1 fruit fly cellular context compared by ENCODE assay signal in genomic region chr2L:12172536-12173234, dm6.
A peak's percentile ranks its signal among the peaks of the same experiment; 100 is the strongest.
TF ChIP-seq lines count a peak whose summit lies in the region.

Gene CG6583, minus strand, starts transcription at chr2L:12172586.
Gene crok, plus strand, starts transcription at chr2L:12172981.

TF ChIP-seq in whole organism, embryonic, 481 proteins besides CTCF, POLR2A, EP300 and RAD21 (continued from another document):
- TF ChIP-seq Dp (GFP tag; optimal IDR thresholded peaks at IDR 0.05; lab: Kevin White, UChicago) (peak; percentile 44), CG13894 (tag; optimal IDR thresholded peaks at IDR 0.05; lab: Kevin White, UChicago) (no peak), bcd (GFP tag; optimal IDR thresholded peaks at IDR 0.05; lab: Kevin White, UChicago) (peak; percentile 12), CG17612 (GFP tag; IDR thresholded peaks at IDR 0.05; lab: Robert Waterston, UW) (no peak), CG14965 (GFP tag; optimal IDR thresholded peaks at IDR 0.05; lab: Kevin White, UChicago; ENCODE audit: borderline replicate concordance) (no peak), D19B (GFP tag; optimal IDR thresholded peaks at IDR 0.05; lab: Kevin White, UChicago) (no peak), CG32532 (GFP tag; IDR thresholded peaks at IDR 0.05; lab: Robert Waterston, UW) (no peak), CG33213 (GFP tag; optimal IDR thresholded peaks at IDR 0.05; lab: Kevin White, UChicago) (peak; percentile 36), CG7745 (tag; optimal IDR thresholded peaks at IDR 0.05; lab: Kevin White, UChicago) (no peak), Ets65A (GFP tag; lab: Kevin White, UChicago) (peak; percentile 57), Adf1 (GFP tag; IDR thresholded peaks at IDR 0.05; lab: Robert Waterston, UW) (no peak), CG7987 (GFP tag; optimal IDR thresholded peaks at IDR 0.05; lab: Kevin White, UChicago) (no peak), nmo (GFP tag; optimal IDR thresholded peaks at IDR 0.05; lab: Kevin White, UChicago) (peak; percentile 61), CG13287 (GFP tag; IDR thresholded peaks at IDR 0.05; lab: Robert Waterston, UW; ENCODE audit: partially characterized antibody) (no peak), Dip3 (GFP tag; optimal IDR thresholded peaks at IDR 0.05; lab: Kevin White, UChicago) (no peak), tio (GFP tag; optimal IDR thresholded peaks at IDR 0.05; lab: Kevin White, UChicago) (no peak), cato (GFP tag; optimal IDR thresholded peaks at IDR 0.05; lab: Kevin White, UChicago; ENCODE audit: borderline replicate concordance) (no peak), sug (tag; optimal IDR thresholded peaks at IDR 0.05; lab: Kevin White, UChicago) (no peak), Pdp1 (GFP tag; optimal IDR thresholded peaks at IDR 0.05; lab: Kevin White, UChicago) (no peak), CG12391 (tag; optimal IDR thresholded peaks at IDR 0.05; lab: Kevin White, UChicago) (no peak), Aef1 (GFP tag; IDR thresholded peaks at IDR 0.05; lab: Robert Waterston, UW) (no peak), tin (GFP tag; optimal IDR thresholded peaks at IDR 0.05; lab: Kevin White, UChicago) (no peak), MESR4 (GFP tag; optimal IDR thresholded peaks at IDR 0.05; lab: Kevin White, UChicago) (peak; percentile 81), knrl (GFP tag; IDR thresholded peaks at IDR 0.05; lab: Robert Waterston, UW; ENCODE audit: partially characterized antibody) (no peak), CG10366 (GFP tag; IDR thresholded peaks at IDR 0.05; lab: Robert Waterston, UW) (no peak), hb (GFP tag; IDR thresholded peaks at IDR 0.05; lab: Robert Waterston, UW; ENCODE audit: partially characterized antibody) (no peak), amos (GFP tag; IDR thresholded peaks at IDR 0.05; lab: Robert Waterston, UW; ENCODE audit: partially characterized antibody) (no peak), Doc2 (GFP tag; IDR thresholded peaks at IDR 0.05; lab: Robert Waterston, UW) (no peak), sima (GFP tag; optimal IDR thresholded peaks at IDR 0.05; lab: Kevin White, UChicago) (no peak), CG17568 (GFP tag; optimal IDR thresholded peaks at IDR 0.05; lab: Kevin White, UChicago) (no peak), crc (GFP tag; optimal IDR thresholded peaks at IDR 0.05; lab: Kevin White, UChicago) (no peak), Ssrp (tag; optimal IDR thresholded peaks at IDR 0.05; lab: Kevin White, UChicago) (no peak), CG9215 (GFP tag; IDR thresholded peaks at IDR 0.05; lab: Robert Waterston, UW) (no peak), CG6272 (GFP tag; IDR thresholded peaks at IDR 0.05; lab: Robert Waterston, UW) (no peak), CG12659 (GFP tag; optimal IDR thresholded peaks at IDR 0.05; lab: Kevin White, UChicago) (peak; percentile 34), luna (GFP tag; optimal IDR thresholded peaks at IDR 0.05; lab: Kevin White, UChicago) (no peak), gce (GFP tag; IDR thresholded peaks at IDR 0.05; lab: Robert Waterston, UW) (no peak), da (GFP tag; optimal IDR thresholded peaks at IDR 0.05; lab: Kevin White, UChicago) (no peak), fu2 (GFP tag; optimal IDR thresholded peaks at IDR 0.05; lab: Kevin White, UChicago) (no peak), pb (GFP tag; optimal IDR thresholded peaks at IDR 0.05; lab: Kevin White, UChicago) (no peak), CG6765 (GFP tag; optimal IDR thresholded peaks at IDR 0.05; lab: Kevin White, UChicago) (no peak), Lim3 (GFP tag; IDR thresholded peaks at IDR 0.05; lab: Robert Waterston, UW) (no peak), CG8388 (GFP tag; optimal IDR thresholded peaks at IDR 0.05; lab: Kevin White, UChicago) (no peak), CG4404 (GFP tag; IDR thresholded peaks at IDR 0.05; lab: Robert Waterston, UW) (no peak), zen (tag; optimal IDR thresholded peaks at IDR 0.05; lab: Kevin White, UChicago) (no peak), Hey (tag; optimal IDR thresholded peaks at IDR 0.05; lab: Kevin White, UChicago) (no peak), zf30C (GFP tag; optimal IDR thresholded peaks at IDR 0.05; lab: Kevin White, UChicago) (no peak), wdn (GFP tag; IDR thresholded peaks at IDR 0.05; lab: Robert Waterston, UW) (no peak), CG7556 (GFP tag; optimal IDR thresholded peaks at IDR 0.05; lab: Kevin White, UChicago) (no peak), CG13624 (GFP tag; optimal IDR thresholded peaks at IDR 0.05; lab: Kevin White, UChicago) (no peak), Doc3 (GFP tag; IDR thresholded peaks at IDR 0.05; lab: Robert Waterston, UW; ENCODE audit: partially characterized antibody) (no peak), CG17385 (GFP tag; optimal IDR thresholded peaks at IDR 0.05; lab: Kevin White, UChicago) (no peak), grau (tag; optimal IDR thresholded peaks at IDR 0.05; lab: Kevin White, UChicago) (no peak), Max (GFP tag; optimal IDR thresholded peaks at IDR 0.05; lab: Kevin White, UChicago) (no peak), HmgD (GFP tag; optimal IDR thresholded peaks at IDR 0.05; lab: Kevin White, UChicago) (no peak), CG10267 (tag; optimal IDR thresholded peaks at IDR 0.05; lab: Kevin White, UChicago) (peak; percentile 45), exex (tag; optimal IDR thresholded peaks at IDR 0.05; lab: Kevin White, UChicago) (no peak), CG30403 (GFP tag; optimal IDR thresholded peaks at IDR 0.05; lab: Kevin White, UChicago) (no peak), CG11560 (tag; IDR thresholded peaks at IDR 0.05; lab: Robert Waterston, UW) (no peak), CG32772 (GFP tag; IDR thresholded peaks at IDR 0.05; lab: Robert Waterston, UW) (no peak), al (GFP tag; IDR thresholded peaks at IDR 0.05; lab: Robert Waterston, UW) (no peak), CG16813 (GFP tag; IDR thresholded peaks at IDR 0.05; lab: Robert Waterston, UW; ENCODE audit: partially characterized antibody) (0 out of 3 replicates have a peak, but pooled peaks have one; percentile 13), zfh2 (GFP tag; optimal IDR thresholded peaks at IDR 0.05; lab: Kevin White, UChicago) (no peak), E2f2 (GFP tag; IDR thresholded peaks at IDR 0.05; lab: Robert Waterston, UW) (peak; percentile 52), B-H2 (GFP tag; optimal IDR thresholded peaks at IDR 0.05; lab: Kevin White, UChicago) (no peak), CG14050 (GFP tag; IDR thresholded peaks at IDR 0.05; lab: Robert Waterston, UW) (no peak), Antp (GFP tag; optimal IDR thresholded peaks at IDR 0.05; lab: Kevin White, UChicago) (no peak), CG3065 (GFP tag; optimal IDR thresholded peaks at IDR 0.05; lab: Kevin White, UChicago) (no peak), ci (GFP tag; IDR thresholded peaks at IDR 0.05; lab: Robert Waterston, UW) (no peak), Hmx (GFP tag; optimal IDR thresholded peaks at IDR 0.05; lab: Kevin White, UChicago) (no peak), CG13424 (tag; optimal IDR thresholded peaks at IDR 0.05; lab: Kevin White, UChicago) (no peak), CG8359 (GFP tag; optimal IDR thresholded peaks at IDR 0.05; lab: Kevin White, UChicago; ENCODE audit: borderline replicate concordance) (no peak), trem (tag; optimal IDR thresholded peaks at IDR 0.05; lab: Kevin White, UChicago) (peak; percentile 62), Hmr (GFP tag; optimal IDR thresholded peaks at IDR 0.05; lab: Kevin White, UChicago) (peak; percentile 37), Deaf1 (tag; optimal IDR thresholded peaks at IDR 0.05; lab: Kevin White, UChicago) (no peak), Taf1 (GFP tag; IDR thresholded peaks at IDR 0.05; lab: Robert Waterston, UW) (no peak), Atf3 (GFP tag; optimal IDR thresholded peaks at IDR 0.05; lab: Kevin White, UChicago) (no peak), CG9609 (GFP tag; optimal IDR thresholded peaks at IDR 0.05; lab: Kevin White, UChicago) (no peak), dimm (GFP tag; IDR thresholded peaks at IDR 0.05; lab: Robert Waterston, UW) (no peak), BtbVII (GFP tag; optimal IDR thresholded peaks at IDR 0.05; lab: Kevin White, UChicago) (no peak), schlank (tag; optimal IDR thresholded peaks at IDR 0.05; lab: Kevin White, UChicago) (no peak), psq (GFP tag; optimal IDR thresholded peaks at IDR 0.05; lab: Kevin White, UChicago) (no peak), Hsf (GFP tag; optimal IDR thresholded peaks at IDR 0.05; lab: Kevin White, UChicago) (no peak), hth (optimal IDR thresholded peaks at IDR 0.05; lab: Kevin White, UChicago) (no peak), insv (GFP tag; optimal IDR thresholded peaks at IDR 0.05; lab: Kevin White, UChicago) (peak in 1 of 2 experiments; percentile 5), danr (GFP tag; IDR thresholded peaks at IDR 0.05; lab: Robert Waterston, UW) (no peak), CG14860 (GFP tag; IDR thresholded peaks at IDR 0.05; lab: Robert Waterston, UW; ENCODE audit: partially characterized antibody) (no peak), CG13296 (GFP tag; optimal IDR thresholded peaks at IDR 0.05; lab: Kevin White, UChicago) (no peak), Blimp-1 (GFP tag; optimal IDR thresholded peaks at IDR 0.05; lab: Kevin White, UChicago) (no peak), CG11695 (GFP tag; IDR thresholded peaks at IDR 0.05; lab: Robert Waterston, UW) (no peak), Mes4 (GFP tag; optimal IDR thresholded peaks at IDR 0.05; lab: Kevin White, UChicago) (no peak), slbo (GFP tag; IDR thresholded peaks at IDR 0.05; lab: Robert Waterston, UW) (no peak), YL-1 (GFP tag; optimal IDR thresholded peaks at IDR 0.05; lab: Kevin White, UChicago) (peak; percentile 56), CG10959 (GFP tag; IDR thresholded peaks at IDR 0.05; lab: Robert Waterston, UW) (no peak), pzg (GFP tag; optimal IDR thresholded peaks at IDR 0.05; lab: Kevin White, UChicago) (peak; percentile 86), Xrp1 (GFP tag; IDR thresholded peaks at IDR 0.05; lab: Robert Waterston, UW) (no peak), Dek (tag; optimal IDR thresholded peaks at IDR 0.05; lab: Kevin White, UChicago) (peak; percentile 30), chinmo (GFP tag; IDR thresholded peaks at IDR 0.05; lab: Robert Waterston, UW; ENCODE audit: partially characterized antibody) (no peak), Bdp1 (GFP tag; optimal IDR thresholded peaks at IDR 0.05; lab: Kevin White, UChicago) (no peak), slou (GFP tag; optimal IDR thresholded peaks at IDR 0.05; lab: Kevin White, UChicago) (no peak), az2 (GFP tag; optimal IDR thresholded peaks at IDR 0.05; lab: Kevin White, UChicago) (no peak), Atf-2 (GFP tag; optimal IDR thresholded peaks at IDR 0.05; lab: Kevin White, UChicago) (no peak), CG17829 (tag; optimal IDR thresholded peaks at IDR 0.05; lab: Kevin White, UChicago) (peak; percentile 21), zen2 (GFP tag; IDR thresholded peaks at IDR 0.05; lab: Robert Waterston, UW; ENCODE audit: partially characterized antibody) (no peak), ato (GFP tag; IDR thresholded peaks at IDR 0.05; lab: Robert Waterston, UW; ENCODE audit: partially characterized antibody) (no peak), CG7963 (GFP tag; IDR thresholded peaks at IDR 0.05; lab: Robert Waterston, UW; ENCODE audit: partially characterized antibody) (no peak), CG11093 (GFP tag; IDR thresholded peaks at IDR 0.05; lab: Robert Waterston, UW) (no peak), Mad (GFP tag; optimal IDR thresholded peaks at IDR 0.05; lab: Kevin White, UChicago) (no peak), p53 (GFP tag; optimal IDR thresholded peaks at IDR 0.05; lab: Kevin White, UChicago) (no peak), mld (GFP tag; IDR thresholded peaks at IDR 0.05; lab: Robert Waterston, UW; ENCODE audit: partially characterized antibody) (no peak), CoRest (tag; optimal IDR thresholded peaks at IDR 0.05; lab: Kevin White, UChicago) (peak; percentile 12), Sin3A (optimal IDR thresholded peaks at IDR 0.05; lab: Kevin White, UChicago) (peak; percentile 15), ssp (GFP tag; IDR thresholded peaks at IDR 0.05; lab: Robert Waterston, UW) (no peak), peb (GFP tag; IDR thresholded peaks at IDR 0.05; lab: Robert Waterston, UW) (no peak), Xbp1 (GFP tag; optimal IDR thresholded peaks at IDR 0.05; lab: Kevin White, UChicago) (no peak), GATAe (GFP tag; conservative IDR thresholded peaks at IDR 0.05; lab: Robert Waterston, UW) (no peak), Sry-δ (GFP tag; optimal IDR thresholded peaks at IDR 0.05; lab: Kevin White, UChicago) (peak; percentile 33), usp (GFP tag; optimal IDR thresholded peaks at IDR 0.05; lab: Kevin White, UChicago) (no peak), CG16863 (GFP tag; optimal IDR thresholded peaks at IDR 0.05; lab: Kevin White, UChicago) (no peak), Nf-YA (GFP tag; IDR thresholded peaks at IDR 0.05; lab: Robert Waterston, UW) (no peak)
